Worm (Caenorhabditis elegans) whole organism, L2 larva: ENCODE results near the gene D2096.6.

Experiments used
- C34F6.9 ChIP-seq: fragments of 150-350 bp; optimal IDR thresholded peaks from 2 replicates; lab custom pipeline; 2014; ENCODE audit warnings: missing biosample characterization, missing genetic modification characterization
- alr-1 ChIP-seq: fragments of 150-350 bp; optimal IDR thresholded peaks from 2 replicates; lab custom pipeline; 2014; ENCODE audit warnings: missing biosample characterization, missing genetic modification characterization
- ama-1 ChIP-seq: fragments of 150-350 bp; optimal IDR thresholded peaks from 2 replicates; lab custom pipeline; 2018; ENCODE audit warnings: inconsistent platforms
- egl-27 ChIP-seq: sonication (generic microtip); optimal IDR thresholded peaks from 3 replicates; lab custom pipeline; 2017; ENCODE audit warnings: missing biosample characterization, missing genetic modification reagents, missing genetic modification characterization
- elt-3 ChIP-seq: sonication (generic microtip); optimal IDR thresholded peaks from 2 replicates; lab custom pipeline; 2017; ENCODE audit warnings: missing biosample characterization, missing genetic modification characterization
- lin-13 ChIP-seq: fragments of 150-350 bp; optimal IDR thresholded peaks from 2 replicates; lab custom pipeline; 2014; ENCODE audit warnings: missing biosample characterization, missing genetic modification reagents, missing genetic modification characterization
- nhr-11 ChIP-seq: fragments of 150-350 bp; optimal IDR thresholded peaks from 2 replicates; lab custom pipeline; 2014; ENCODE audit warnings: missing biosample characterization, missing genetic modification characterization
- nhr-12 ChIP-seq: fragments of 150-350 bp; optimal IDR thresholded peaks from 2 replicates; lab custom pipeline; 2014; ENCODE audit warnings: missing biosample characterization, missing genetic modification characterization
- snpc-4 ChIP-seq: fragments of 150-350 bp; optimal IDR thresholded peaks from 2 replicates; lab custom pipeline; 2014; ENCODE audit warnings: missing biosample characterization, missing genetic modification characterization
- unc-39 ChIP-seq: fragments of 150-350 bp; optimal IDR thresholded peaks from 2 replicates; lab custom pipeline; 2014; ENCODE audit warnings: missing biosample characterization, missing genetic modification characterization
- zag-1 ChIP-seq: fragments of 150-350 bp; optimal IDR thresholded peaks from 2 replicates; lab custom pipeline; 2014; ENCODE audit warnings: missing biosample characterization, missing genetic modification characterization
- ztf-4 ChIP-seq: fragments of 150-350 bp; optimal IDR thresholded peaks from 2 replicates; lab custom pipeline; 2014; ENCODE audit warnings: missing biosample characterization, missing genetic modification characterization

- TF ChIP-seq elt-3 (tag; lab: Kevin White, UChicago) = no peak
- TF ChIP-seq nhr-12 (tag; lab: Kevin White, UChicago) = no peak
- TF ChIP-seq alr-1 (tag; lab: Kevin White, UChicago) = no peak
- TF ChIP-seq ztf-4 (tag; lab: Kevin White, UChicago) = no peak
- no peak for TF ChIP-seq ama-1 (lab: Kevin White, UChicago)
- no peak for TF ChIP-seq zag-1 (tag; lab: Kevin White, UChicago)
- TF ChIP-seq nhr-11 (tag; lab: Kevin White, UChicago) = no peak
- no peak for TF ChIP-seq egl-27
- TF ChIP-seq unc-39 = no peak
- no peak for TF ChIP-seq snpc-4 (tag; lab: Kevin White, UChicago)
- no peak for TF ChIP-seq lin-13 (GFP tag; lab: Kevin White, UChicago)
- TF ChIP-seq C34F6.9 (tag; lab: Kevin White, UChicago) = no peak
Measured at ce11 chrIV:8333954-8333987, 35.3 kb downstream of the D2096.6 start, which contains the start of gene his-31.
